Fruit fly (Drosophila melanogaster) whole organism, pupa: ENCODE measurements around the gene clumsy.

ENCODE experiments used
- CG10348 ChIP-seq: fragments of 200-800 bp; sonication (Bioruptor generic); IDR thresholded peaks from 2 replicates; pipeline ENCODE4 v1.3.6; 2022; ENCODE audit warnings: missing biosample characterization, missing genetic modification characterization
- CG12605 ChIP-seq: fragments of 200-800 bp; sonication (Bioruptor generic); IDR thresholded peaks from 2 replicates; pipeline ENCODE4 v1.3.6; 2022; ENCODE audit warnings: missing biosample characterization, missing genetic modification characterization
- CG14655 ChIP-seq: fragments of 200-800 bp; sonication (Bioruptor generic); optimal IDR thresholded peaks from 3 replicates; lab custom pipeline; 2017; ENCODE audit warnings: mild to moderate bottlenecking, missing biosample characterization, missing genetic modification reagents, missing genetic modification characterization
- CG4496 ChIP-seq: fragments of 200-800 bp; sonication (Bioruptor generic); IDR thresholded peaks from 3 replicates; pipeline ENCODE4 v1.3.6; 2022; ENCODE audit warnings: missing biosample characterization, missing genetic modification characterization
- CG8301 ChIP-seq: fragments of 200-800 bp; sonication (Bioruptor generic); optimal IDR thresholded peaks from 2 replicates; lab custom pipeline; 2018; ENCODE audit warnings: missing biosample characterization, mild to moderate bottlenecking, missing genetic modification characterization
- D1 ChIP-seq: fragments of 200-800 bp; sonication (Bioruptor generic); optimal IDR thresholded peaks from 2 replicates; lab custom pipeline; 2018; ENCODE audit warnings: missing biosample characterization, mild to moderate bottlenecking, missing genetic modification characterization, moderate library complexity
- EcR ChIP-seq: fragments of 200-800 bp; sonication (Bioruptor generic); optimal IDR thresholded peaks from 3 replicates; lab custom pipeline; 2019; ENCODE audit warnings: missing biosample characterization, missing genetic modification characterization, mild to moderate bottlenecking, moderate library complexity, missing genetic modification reagents
- Pif1A ChIP-seq: fragments of 200-800 bp; sonication (Bioruptor generic); optimal IDR thresholded peaks from 3 replicates; lab custom pipeline; 2016; ENCODE audit warnings: missing biosample characterization, missing genetic modification characterization
- Snoo ChIP-seq: fragments of 200-800 bp; sonication (Bioruptor generic); optimal IDR thresholded peaks from 3 replicates; lab custom pipeline; 2017; ENCODE audit warnings: missing biosample characterization, mild to moderate bottlenecking, missing genetic modification characterization, inconsistent platforms
- fd96Ca ChIP-seq: fragments of 200-800 bp; sonication (Bioruptor generic); IDR thresholded peaks from 3 replicates; pipeline ENCODE4 v1.3.6; 2022; ENCODE audit warnings: missing biosample characterization, missing genetic modification characterization
- gl ChIP-seq: fragments of 200-800 bp; sonication (Bioruptor generic); optimal IDR thresholded peaks from 2 replicates; lab custom pipeline; 2018; ENCODE audit warnings: missing biosample characterization, mild to moderate bottlenecking, missing genetic modification characterization
- rn ChIP-seq: fragments of 200-800 bp; sonication (Bioruptor generic); IDR thresholded peaks from 2 replicates; pipeline ENCODE4 v1.3.6; 2022; ENCODE audit warnings: missing biosample characterization, missing genetic modification characterization

DNA sequence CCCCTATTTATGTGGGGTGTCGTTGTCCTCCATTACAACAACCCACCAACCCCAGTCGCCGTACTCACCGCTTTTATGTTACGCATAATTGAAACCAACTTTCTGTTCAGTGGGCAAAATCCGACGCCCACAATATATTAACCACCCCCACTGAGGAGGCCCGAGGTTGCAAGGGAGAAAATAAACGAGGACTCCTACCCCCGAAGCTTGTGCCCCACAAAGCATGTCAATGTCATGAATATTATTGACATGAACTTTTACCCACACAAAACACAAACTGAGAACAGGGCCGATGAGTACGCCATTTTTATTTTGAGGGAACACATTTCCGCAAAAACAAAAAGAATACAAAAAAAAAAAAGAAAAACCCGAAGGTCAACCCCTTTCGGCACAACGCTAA lies 41.7 kb downstream of the clumsy start:
- no peak for TF ChIP-seq Snoo
- no peak for TF ChIP-seq EcR (GFP tag; lab: Kevin White, UChicago)
- TF ChIP-seq CG14655 (GFP tag; lab: Kevin White, UChicago): no peak
- TF ChIP-seq CG12605 (GFP tag; lab: Robert Waterston, UW): no peak
- no peak for TF ChIP-seq gl (tag; lab: Kevin White, UChicago)
- TF ChIP-seq CG10348 (GFP tag; lab: Robert Waterston, UW): no peak
- no peak for TF ChIP-seq rn (GFP tag; lab: Robert Waterston, UW)
- TF ChIP-seq CG8301 (tag; lab: Kevin White, UChicago): no peak
- TF ChIP-seq D1 (tag; lab: Kevin White, UChicago): no peak
- no peak for TF ChIP-seq fd96Ca (GFP tag; lab: Robert Waterston, UW)
- TF ChIP-seq Pif1A (GFP tag; lab: Kevin White, UChicago): no peak
- TF ChIP-seq CG4496 (GFP tag; lab: Robert Waterston, UW): no peak
